Worm (Caenorhabditis elegans) whole organism, L3 larva: ENCODE measurements around the gene F40G12.6.

Source experiments
- R02D3.7 ChIP-seq: fragments of 150-350 bp; optimal IDR thresholded peaks from 2 replicates; lab custom pipeline; 2014; ENCODE audit warnings: missing biosample characterization, missing genetic modification characterization
- aly-2 ChIP-seq: fragments of 150-350 bp; optimal IDR thresholded peaks from 2 replicates; lab custom pipeline; 2014; ENCODE audit warnings: missing biosample characterization, missing genetic modification characterization
- ceh-16 ChIP-seq: sonication (generic microtip); optimal IDR thresholded peaks from 2 replicates; lab custom pipeline; 2017; ENCODE audit warnings: missing biosample characterization, missing genetic modification characterization
- ceh-9 ChIP-seq: sonication (generic microtip); optimal IDR thresholded peaks from 2 replicates; lab custom pipeline; 2018; ENCODE audit warnings: missing biosample characterization, missing genetic modification characterization
- lin-39 ChIP-seq: fragments of 150-350 bp; optimal IDR thresholded peaks from 2 replicates; lab custom pipeline; 2018; ENCODE audit warnings: missing biosample characterization, missing genetic modification reagents, missing genetic modification characterization
- nhr-11 ChIP-seq: fragments of 150-350 bp; optimal IDR thresholded peaks from 2 replicates; lab custom pipeline; 2014; ENCODE audit warnings: missing biosample characterization, missing genetic modification characterization
- nhr-67 ChIP-seq: fragments of 150-350 bp; optimal IDR thresholded peaks from 2 replicates; lab custom pipeline; 2014; ENCODE audit warnings: missing biosample characterization, missing genetic modification characterization
- skn-1 ChIP-seq: fragments of 150-350 bp; optimal IDR thresholded peaks from 2 replicates; lab custom pipeline; 2014; ENCODE audit warnings: missing biosample characterization, missing genetic modification characterization

ce11 chrV:14317621-14318020, 44.7 kb upstream of the F40G12.6 start:
- no peak for TF ChIP-seq skn-1
- no peak for TF ChIP-seq ceh-16 (tag; lab: Kevin White, UChicago)
- TF ChIP-seq nhr-67 (tag; lab: Kevin White, UChicago) = no peak
- TF ChIP-seq R02D3.7 = no peak
- no peak for TF ChIP-seq aly-2
- TF ChIP-seq lin-39 (tag; lab: Kevin White, UChicago) = no peak
- TF ChIP-seq ceh-9 (tag; lab: Kevin White, UChicago) = no peak
- no peak for TF ChIP-seq nhr-11 (tag; lab: Kevin White, UChicago)
